Fruit fly (Drosophila melanogaster) whole organism, wandering third instar larva: ENCODE data around the gene CG8097.

ENCODE experiments used
- Abd-B ChIP-seq: fragments of >200 bp; optimal IDR thresholded peaks from 2 replicates; lab custom pipeline; 2017; ENCODE audit warnings: missing biosample characterization, missing genetic modification characterization
- Mio ChIP-seq: sonication (Bioruptor generic); optimal IDR thresholded peaks from 2 replicates; lab custom pipeline; 2016; ENCODE audit warnings: missing biosample characterization, missing genetic modification characterization
- Rel ChIP-seq, 2 experiments: fragments of 200-800 bp; sonication (Bioruptor generic) in 1 of 2; optimal IDR thresholded peaks; 2 replicates in 1 of 2; 3 replicates in 1 of 2; lab custom pipeline; 2016 to 2019; ENCODE audit warnings: mild to moderate bottlenecking in 2 of 2, missing biosample characterization in 2 of 2, missing genetic modification characterization in 2 of 2, moderate library complexity in 1 of 2
- jim ChIP-seq: fragments of 175-275, 200-325 bp; sonication (Bioruptor generic); optimal IDR thresholded peaks from 2 replicates; lab custom pipeline; 2016; ENCODE audit warnings: missing biosample characterization, mild to moderate bottlenecking, missing genetic modification characterization
- lola ChIP-seq: fragments of >200 bp; optimal IDR thresholded peaks from 2 replicates; lab custom pipeline; 2017; ENCODE audit warnings: missing biosample characterization, missing genetic modification characterization
- psq ChIP-seq: fragments of 200-800 bp; sonication (Bioruptor generic); optimal IDR thresholded peaks from 3 replicates; lab custom pipeline; 2017; ENCODE audit warnings: missing biosample characterization, mild to moderate bottlenecking, missing genetic modification characterization, moderate library complexity
- tai ChIP-seq: sonication (Bioruptor generic); optimal IDR thresholded peaks from 2 replicates; lab custom pipeline; 2016; ENCODE audit warnings: missing biosample characterization, missing genetic modification characterization

dm6 chrX:15575557-15575956 is 7.4 kb upstream of the CG8097 start, which contains the start of gene CG42299:
- TF ChIP-seq lola (GFP tag; lab: Kevin White, UChicago), result no peak
- no peak for TF ChIP-seq psq (GFP tag; lab: Kevin White, UChicago)
- no peak for TF ChIP-seq jim (GFP tag; lab: Kevin White, UChicago)
- no peak for TF ChIP-seq Abd-B (GFP tag; lab: Kevin White, UChicago)
- no peak for TF ChIP-seq tai (GFP tag; lab: Kevin White, UChicago)
- TF ChIP-seq Rel (GFP tag; optimal IDR thresholded peaks at IDR 0.05; lab: Kevin White, UChicago), result no peak
- TF ChIP-seq Rel (tag; optimal IDR thresholded peaks at IDR 0.05; lab: Kevin White, UChicago), result no peak
- no peak for TF ChIP-seq Mio (GFP tag; lab: Kevin White, UChicago)
